Fruit fly (Drosophila melanogaster) whole organism, embryonic: ENCODE measurements around the gene CG32681.

Source experiments
- Asciz ChIP-seq: fragments of 200-800 bp; sonication (Bioruptor generic); optimal IDR thresholded peaks from 2 replicates; lab custom pipeline; 2017; ENCODE audit warnings: missing biosample characterization, mild to moderate bottlenecking, missing genetic modification characterization, missing genetic modification reagents
- CG10209 ChIP-seq: fragments of 200-800 bp; sonication (Bioruptor generic); optimal IDR thresholded peaks from 3 replicates; lab custom pipeline; 2017; ENCODE audit warnings: missing biosample characterization, mild to moderate bottlenecking, missing genetic modification characterization, missing genetic modification reagents
- CG10543 ChIP-seq: fragments of 200-800 bp; sonication (Bioruptor generic); optimal IDR thresholded peaks from 3 replicates; lab custom pipeline; 2017; ENCODE audit warnings: missing biosample characterization, mild to moderate bottlenecking, missing genetic modification characterization, moderate library complexity
- CG10959 ChIP-seq: fragments of 200-800 bp; sonication (Bioruptor generic); IDR thresholded peaks from 2 replicates; pipeline ENCODE4 v1.3.6; 2022; ENCODE audit warnings: missing biosample characterization, missing genetic modification characterization
- CG11696 ChIP-seq: fragments of 200-800 bp; sonication (Bioruptor generic); IDR thresholded peaks from 2 replicates; pipeline ENCODE4 v1.3.6; 2022; ENCODE audit warnings: missing biosample characterization, missing genetic modification characterization
- CG12299 ChIP-seq: fragments of 200-800 bp; sonication (Bioruptor generic); optimal IDR thresholded peaks from 2 replicates; lab custom pipeline; 2018; ENCODE audit warnings: missing biosample characterization, mild to moderate bottlenecking, missing genetic modification characterization
- CG12769 ChIP-seq: fragments of 200-800 bp; sonication (Bioruptor generic); optimal IDR thresholded peaks from 2 replicates; lab custom pipeline; 2019; ENCODE audit warnings: missing biosample characterization, mild to moderate bottlenecking, missing genetic modification characterization, moderate library complexity
- CG13287 ChIP-seq: fragments of 200-800 bp; sonication (Bioruptor generic); IDR thresholded peaks from 2 replicates; pipeline ENCODE4 v1.3.6; 2022; ENCODE audit warnings: missing biosample characterization, missing genetic modification characterization; ENCODE audit not compliant: partially characterized antibody
- CG14014 ChIP-seq: fragments of 200-800 bp; sonication (Bioruptor generic); IDR thresholded peaks from 2 replicates; pipeline ENCODE4 v1.3.6; 2022; ENCODE audit warnings: missing biosample characterization, missing genetic modification characterization
- CG14965 ChIP-seq: fragments of 200-800 bp; sonication (Bioruptor generic); optimal IDR thresholded peaks from 2 replicates; lab custom pipeline; 2016; ENCODE audit warnings: missing biosample characterization, missing genetic modification characterization, borderline replicate concordance
- CG15073 ChIP-seq: fragments of 200-800 bp; sonication (Bioruptor generic); optimal IDR thresholded peaks from 2 replicates; lab custom pipeline; 2016; ENCODE audit warnings: missing biosample characterization, missing genetic modification characterization
- CG17829 ChIP-seq: fragments of 200-800 bp; optimal IDR thresholded peaks from 2 replicates; lab custom pipeline; 2019; ENCODE audit warnings: missing biosample characterization, mild to moderate bottlenecking, missing genetic modification characterization, moderate library complexity
- CG17912 ChIP-seq: fragments of 200-800 bp; sonication (Bioruptor generic); optimal IDR thresholded peaks from 2 replicates; lab custom pipeline; 2018; ENCODE audit warnings: missing biosample characterization, mild to moderate bottlenecking, missing genetic modification characterization
- CG30431 ChIP-seq: fragments of 200-800 bp; sonication (Bioruptor generic); optimal IDR thresholded peaks from 2 replicates; lab custom pipeline; 2017; ENCODE audit warnings: missing biosample characterization, missing genetic modification characterization
- CG8089 ChIP-seq: fragments of 200-800 bp; sonication (Bioruptor generic); optimal IDR thresholded peaks from 3 replicates; lab custom pipeline; 2016; ENCODE audit warnings: missing biosample characterization, missing genetic modification characterization
- CG9609 ChIP-seq: fragments of 200-800 bp; sonication (Bioruptor generic); optimal IDR thresholded peaks from 3 replicates; lab custom pipeline; 2016; ENCODE audit warnings: missing biosample characterization, missing genetic modification characterization
- CHES-1-like ChIP-seq: fragments of 200-800 bp; sonication (Bioruptor generic); optimal IDR thresholded peaks from 2 replicates; lab custom pipeline; 2016; ENCODE audit warnings: missing biosample characterization, missing genetic modification characterization
- CkIIα-i1 ChIP-seq: fragments of 200-800 bp; sonication (Bioruptor generic); IDR thresholded peaks from 2 replicates; pipeline ENCODE4 v1.3.6; 2022; ENCODE audit warnings: missing biosample characterization, missing genetic modification characterization
- D19A ChIP-seq: fragments of 200-800 bp; optimal IDR thresholded peaks from 3 replicates; lab custom pipeline; 2019; ENCODE audit warnings: missing biosample characterization, mild to moderate bottlenecking, missing genetic modification characterization, moderate library complexity
- Dfd ChIP-seq, 2 experiments: fragments of >200 bp; optimal IDR thresholded peaks; 2 replicates each; lab custom pipeline; 2017; ENCODE audit warnings: missing biosample characterization in 2 of 2, missing genetic modification characterization in 2 of 2
- Doc3 ChIP-seq: fragments of 200-800 bp; sonication (Bioruptor generic); IDR thresholded peaks from 3 replicates; pipeline ENCODE4 v1.3.6; 2022; ENCODE audit warnings: missing biosample characterization, missing genetic modification characterization; ENCODE audit not compliant: partially characterized antibody
- H15 ChIP-seq: fragments of 200-800 bp; sonication (Bioruptor generic); IDR thresholded peaks from 3 replicates; pipeline ENCODE4 v1.3.6; 2022; ENCODE audit warnings: missing biosample characterization, missing genetic modification characterization
- HLH54F ChIP-seq: fragments of 200-800 bp; sonication (Bioruptor generic); optimal IDR thresholded peaks from 3 replicates; lab custom pipeline; 2016; ENCODE audit warnings: missing biosample characterization, missing genetic modification characterization
- Jarid2 ChIP-seq: fragments of 200-800 bp; sonication (Bioruptor generic); optimal IDR thresholded peaks from 3 replicates; lab custom pipeline; 2017; ENCODE audit warnings: mild to moderate bottlenecking, missing biosample characterization, missing genetic modification reagents, missing genetic modification characterization
- Lim3 ChIP-seq: fragments of 200-800 bp; sonication (Bioruptor generic); IDR thresholded peaks from 2 replicates; pipeline ENCODE4 v1.3.6; 2022; ENCODE audit warnings: missing biosample characterization, missing genetic modification characterization
- MESR4 ChIP-seq: fragments of 200-800 bp; sonication (Bioruptor generic); optimal IDR thresholded peaks from 2 replicates; lab custom pipeline; 2018; ENCODE audit warnings: missing biosample characterization, mild to moderate bottlenecking, missing genetic modification characterization, moderate library complexity
- Med ChIP-seq: fragments of 200-800 bp; sonication (Bioruptor generic); peaks from one replicate; lab custom pipeline; 2016; ENCODE audit warnings: missing biosample characterization, missing genetic modification characterization, mild to moderate bottlenecking, inconsistent platforms, moderate library complexity
- NC2β ChIP-seq: fragments of 200-800 bp; sonication (Bioruptor generic); optimal IDR thresholded peaks from 2 replicates; lab custom pipeline; 2016; ENCODE audit warnings: missing biosample characterization, missing genetic modification characterization
- Nf-YB ChIP-seq: fragments of 200-800 bp; sonication (Bioruptor generic); optimal IDR thresholded peaks from 3 replicates; lab custom pipeline; 2019; ENCODE audit warnings: missing biosample characterization, mild to moderate bottlenecking, missing genetic modification characterization, moderate library complexity
- Nf-YC ChIP-seq: fragments of 200-800 bp; optimal IDR thresholded peaks from 3 replicates; lab custom pipeline; 2019; ENCODE audit warnings: missing biosample characterization, mild to moderate bottlenecking, missing genetic modification characterization, moderate library complexity
- Sox100B ChIP-seq: fragments of 200-800 bp; sonication (Bioruptor generic); optimal IDR thresholded peaks from 3 replicates; lab custom pipeline; 2018; ENCODE audit warnings: missing biosample characterization, mild to moderate bottlenecking, missing genetic modification characterization
- Stat92E ChIP-seq, 3 experiments: fragments of >200 bp in 2 of 3; fragments of 200-800 bp in 1 of 3; sonication (Bioruptor generic) in 1 of 3; optimal IDR thresholded peaks; 2 replicates each; lab custom pipeline; 2017 to 2019; ENCODE audit warnings: missing biosample characterization in 3 of 3, missing genetic modification characterization in 3 of 3, mild to moderate bottlenecking in 1 of 3, moderate library complexity in 1 of 3
- abd-A ChIP-seq: fragments of 200-800 bp; sonication (Bioruptor generic); optimal IDR thresholded peaks from 3 replicates; lab custom pipeline; 2019; ENCODE audit warnings: missing biosample characterization, mild to moderate bottlenecking, missing genetic modification characterization, moderate library complexity
- bbx ChIP-seq: fragments of 200-800 bp; sonication (Bioruptor generic); IDR thresholded peaks from 2 replicates; pipeline ENCODE4 v1.3.6; 2022; ENCODE audit warnings: missing biosample characterization, missing genetic modification characterization; ENCODE audit not compliant: partially characterized antibody
- cad ChIP-seq: fragments of >200 bp; optimal IDR thresholded peaks from 2 replicates; lab custom pipeline; 2017; ENCODE audit warnings: missing biosample characterization, missing genetic modification characterization
- crc ChIP-seq: fragments of 200-800 bp; sonication (Bioruptor generic); optimal IDR thresholded peaks from 2 replicates; lab custom pipeline; 2016; ENCODE audit warnings: missing biosample characterization, missing genetic modification characterization
- cwo ChIP-seq: fragments of 200-800 bp; sonication (Bioruptor generic); optimal IDR thresholded peaks from 3 replicates; lab custom pipeline; 2017; ENCODE audit warnings: missing biosample characterization, missing genetic modification characterization, mild to moderate bottlenecking, moderate library complexity, missing genetic modification reagents
- dimm ChIP-seq: fragments of 200-800 bp; sonication (Bioruptor generic); IDR thresholded peaks from 2 replicates; pipeline ENCODE4 v1.3.6; 2022; ENCODE audit warnings: missing biosample characterization, missing genetic modification characterization
- dmrt11E ChIP-seq: fragments of 200-800 bp; sonication (Bioruptor generic); optimal IDR thresholded peaks from 3 replicates; lab custom pipeline; 2018; ENCODE audit warnings: missing biosample characterization, mild to moderate bottlenecking, missing genetic modification characterization, moderate library complexity
- grn ChIP-seq: fragments of 200-800 bp; sonication (Bioruptor generic); optimal IDR thresholded peaks from 3 replicates; lab custom pipeline; 2017; ENCODE audit warnings: missing biosample characterization, missing genetic modification characterization
- gsb ChIP-seq: fragments of 200-800 bp; sonication (Bioruptor generic); IDR thresholded peaks from 2 replicates; pipeline ENCODE4 v1.3.6; 2022; ENCODE audit warnings: missing biosample characterization, missing genetic modification characterization
- kni ChIP-seq: fragments of 200-800 bp; sonication (Bioruptor generic); optimal IDR thresholded peaks from 3 replicates; lab custom pipeline; 2017; ENCODE audit warnings: mild to moderate bottlenecking, missing biosample characterization, missing genetic modification reagents, missing genetic modification characterization
- lov ChIP-seq, 2 experiments: fragments of 200-800 bp in 1 of 2; fragments of >200 bp in 1 of 2; sonication (Bioruptor generic) in 1 of 2; IDR thresholded peaks in 1 of 2; optimal IDR thresholded peaks in 1 of 2; 2 replicates in 1 of 2; 3 replicates in 1 of 2; pipeline versions ENCODE4 v1.3.6 to Lab custom; 2017 to 2022; ENCODE audit warnings: missing biosample characterization in 1 of 2, missing genetic modification characterization in 1 of 2
- mld ChIP-seq: fragments of 200-800 bp; sonication (Bioruptor generic); IDR thresholded peaks from 3 replicates; pipeline ENCODE4 v1.3.6; 2022; ENCODE audit warnings: missing biosample characterization, missing genetic modification characterization; ENCODE audit not compliant: partially characterized antibody
- nau ChIP-seq: fragments of 200-800 bp; sonication (Bioruptor generic); optimal IDR thresholded peaks from 3 replicates; lab custom pipeline; 2017; ENCODE audit warnings: missing biosample characterization, mild to moderate bottlenecking, missing genetic modification characterization, missing genetic modification reagents
- oc ChIP-seq: fragments of 200-800 bp; sonication (Bioruptor generic); optimal IDR thresholded peaks from 2 replicates; lab custom pipeline; 2018; ENCODE audit warnings: missing biosample characterization, mild to moderate bottlenecking, missing genetic modification characterization, moderate library complexity
- trh ChIP-seq: fragments of 200-800 bp; sonication (Bioruptor generic); optimal IDR thresholded peaks from 2 replicates; lab custom pipeline; 2016; ENCODE audit warnings: missing biosample characterization, missing genetic modification characterization
- zfh1 ChIP-seq: fragments of 200-800 bp; sonication (Bioruptor generic); IDR thresholded peaks from 3 replicates; pipeline ENCODE4 v1.3.6; 2022; ENCODE audit warnings: missing biosample characterization, missing genetic modification characterization

The CG32681 gene

DNA sequence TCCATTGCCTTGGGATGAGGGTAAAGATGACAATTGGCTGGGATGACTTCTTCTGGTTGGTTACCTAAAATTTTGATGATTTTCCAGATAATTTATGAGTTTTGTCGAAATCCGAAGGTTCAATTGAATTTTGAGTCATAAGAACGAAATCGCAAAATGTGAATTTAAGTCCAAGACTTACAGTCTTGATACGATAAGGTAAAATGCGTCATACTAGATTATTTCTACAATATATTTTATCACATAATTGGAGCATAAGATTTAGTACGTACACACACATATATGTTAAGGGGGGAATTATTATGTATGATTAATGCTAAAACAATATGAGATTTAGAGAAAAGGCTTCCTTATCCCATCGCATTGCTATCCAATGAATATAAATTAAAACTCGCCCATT, at the start of gene CG32681:
TSS of gene CG32681 (minus strand) at position 101 of the 400 bp plus-strand sequence.
- no peak for TF ChIP-seq CG17829 (tag; lab: Kevin White, UChicago)
- TF ChIP-seq dmrt11E (tag; lab: Kevin White, UChicago), result no peak
- no peak for TF ChIP-seq CG8089 (GFP tag; lab: Kevin White, UChicago)
- no peak for TF ChIP-seq CkIIα-i1 (GFP tag; lab: Robert Waterston, UW)
- TF ChIP-seq Dfd (GFP tag; optimal IDR thresholded peaks at IDR 0.05; lab: Kevin White, UChicago), result no peak
- no peak for TF ChIP-seq mld (GFP tag; lab: Robert Waterston, UW)
- no peak for TF ChIP-seq CG10209 (GFP tag; lab: Kevin White, UChicago)
- no peak for TF ChIP-seq oc (tag; lab: Kevin White, UChicago)
- TF ChIP-seq CHES-1-like (GFP tag; lab: Kevin White, UChicago), result no peak
- no peak for TF ChIP-seq MESR4 (GFP tag; lab: Kevin White, UChicago)
- TF ChIP-seq Stat92E (GFP tag; optimal IDR thresholded peaks at IDR 0.05; lab: Kevin White, UChicago), result no peak
- TF ChIP-seq Nf-YB (GFP tag; lab: Kevin White, UChicago), result no peak
- TF ChIP-seq dimm (GFP tag; lab: Robert Waterston, UW), result no peak
- no peak for TF ChIP-seq CG14965 (GFP tag; lab: Kevin White, UChicago)
- TF ChIP-seq cad (GFP tag; lab: Kevin White, UChicago), result no peak
- no peak for TF ChIP-seq zfh1 (GFP tag; lab: Robert Waterston, UW)
- no peak for TF ChIP-seq HLH54F
- TF ChIP-seq bbx (GFP tag; lab: Robert Waterston, UW), result no peak
- no peak for TF ChIP-seq CG13287 (GFP tag; lab: Robert Waterston, UW)

DNA sequence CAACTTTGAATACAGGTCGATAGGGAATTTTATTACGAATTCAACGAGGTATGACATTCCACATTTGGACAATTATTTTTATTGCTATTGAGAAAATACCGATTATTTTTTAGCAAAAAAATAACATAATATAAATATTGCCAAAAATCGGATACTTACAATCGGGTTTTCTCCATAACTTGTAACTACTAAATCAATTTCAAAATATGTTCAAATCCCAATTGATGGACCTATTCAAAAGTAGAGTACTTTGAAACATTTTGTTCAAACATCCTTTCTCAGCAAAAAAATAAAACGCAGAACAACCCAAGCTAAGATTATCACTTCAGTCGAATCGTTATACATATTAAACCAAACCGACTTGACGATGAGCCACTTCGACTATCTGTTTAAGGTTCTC, 36.0 kb upstream of the CG32681 start, which contains the start of gene RabX2:
TSS of gene RabX2 (plus strand) at position 301 of the 400 bp plus-strand sequence.
- TF ChIP-seq H15 (GFP tag; lab: Robert Waterston, UW), result no peak
- TF ChIP-seq CG11696, result no peak
- TF ChIP-seq CG17912 (GFP tag; lab: Kevin White, UChicago), result no peak
- no peak for TF ChIP-seq CG14014 (GFP tag; lab: Robert Waterston, UW)
- no peak for TF ChIP-seq Nf-YC
- no peak for TF ChIP-seq Sox100B
- TF ChIP-seq CG10959 (GFP tag; lab: Robert Waterston, UW), result no peak
- TF ChIP-seq trh (GFP tag; lab: Kevin White, UChicago), result no peak
- no peak for TF ChIP-seq gsb (GFP tag; lab: Robert Waterston, UW)
- TF ChIP-seq nau (GFP tag; lab: Kevin White, UChicago), result no peak
- TF ChIP-seq D19A (tag; lab: Kevin White, UChicago), result no peak
- no peak for TF ChIP-seq CG12299 (tag; lab: Kevin White, UChicago)
- no peak for TF ChIP-seq grn (GFP tag; lab: Kevin White, UChicago)
- no peak for TF ChIP-seq crc (GFP tag; lab: Kevin White, UChicago)
- no peak for TF ChIP-seq Doc3 (GFP tag; lab: Robert Waterston, UW)
- no peak for TF ChIP-seq Asciz (GFP tag; lab: Kevin White, UChicago)

DNA sequence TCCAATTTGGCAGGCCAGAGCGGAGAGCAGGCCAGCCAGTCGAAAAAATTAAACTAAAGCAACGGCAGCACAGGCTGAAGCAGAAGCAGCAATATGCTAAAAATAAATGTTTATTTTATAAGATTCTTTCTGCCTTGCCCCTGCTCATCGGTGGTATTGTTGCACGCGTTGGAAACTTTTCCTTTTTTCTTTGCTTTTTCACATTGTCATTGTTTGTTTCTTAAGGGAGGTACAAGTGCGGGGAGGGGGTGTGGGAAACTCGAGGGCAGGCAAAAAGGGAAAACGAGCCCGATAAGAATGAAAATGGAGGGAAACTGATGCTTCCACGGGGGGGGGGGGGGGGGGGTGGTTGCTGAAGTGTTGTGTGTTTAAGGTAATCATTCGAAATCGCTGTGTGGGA, 17.8 kb upstream of the CG32681 start:
- TF ChIP-seq Lim3 (GFP tag; lab: Robert Waterston, UW) (no peak), NC2β (no peak), CG9609 (GFP tag; lab: Kevin White, UChicago) (no peak), Med (GFP tag; lab: Kevin White, UChicago) (peak; percentile 17), CG15073 (GFP tag; lab: Kevin White, UChicago) (no peak), kni (GFP tag; lab: Kevin White, UChicago) (no peak), CG10543 (GFP tag; lab: Kevin White, UChicago) (peak; percentile 48), CG30431 (GFP tag; lab: Kevin White, UChicago) (no peak), CG10209 (GFP tag; lab: Kevin White, UChicago) (no peak), lov (optimal IDR thresholded peaks at IDR 0.05; lab: Kevin White, UChicago) (no peak), lov (GFP tag; IDR thresholded peaks at IDR 0.05; lab: Robert Waterston, UW) (no peak), cwo (GFP tag; lab: Kevin White, UChicago) (peak; percentile 22), abd-A (tag; lab: Kevin White, UChicago) (peak; percentile 67), CG12769 (tag; lab: Kevin White, UChicago) (peak; percentile 32), Jarid2 (GFP tag; lab: Kevin White, UChicago) (no peak)
